Worm (Caenorhabditis elegans) whole organism, midembryonic: ENCODE results near the gene sas-7.
A peak's percentile ranks its signal among the peaks of the same experiment; 100 is the strongest.

ENCODE experiments used
- T22C8.4 ChIP-seq: fragments of 200-800 bp; sonication (Bioruptor generic); IDR thresholded peaks from 2 replicates; pipeline ENCODE4 v1.3.6; 2022; ENCODE audit warnings: missing genetic modification characterization, missing compliant biosample characterization
- cog-1 ChIP-seq: sonication (generic microtip); optimal IDR thresholded peaks from 2 replicates; lab custom pipeline; 2016; ENCODE audit warnings: missing genetic modification characterization, missing compliant biosample characterization
- flt-1 ChIP-seq: fragments of 200-800 bp; sonication (Bioruptor generic); IDR thresholded peaks from 2 replicates; pipeline ENCODE4 v1.3.6; 2022; ENCODE audit warnings: missing genetic modification characterization, missing compliant biosample characterization
- klf-2 ChIP-seq: fragments of 200-800 bp; sonication (Bioruptor generic); conservative IDR thresholded peaks from 2 replicates; pipeline ENCODE4 v1.3.6; 2022; ENCODE audit warnings: missing genetic modification reagents, missing genetic modification characterization, missing compliant biosample characterization
- med-1 ChIP-seq: sonication (generic microtip); optimal IDR thresholded peaks from 2 replicates; lab custom pipeline; 2017; ENCODE audit warnings: missing genetic modification characterization, mild to moderate bottlenecking, missing compliant biosample characterization, antibody characterized with exemption, missing genetic modification reagents; ENCODE audit not compliant: insufficient read depth
- ref-1 ChIP-seq: fragments of 200-800 bp; sonication (Bioruptor generic); conservative IDR thresholded peaks from 2 replicates; pipeline ENCODE4 v1.3.6; 2022; ENCODE audit warnings: missing genetic modification reagents, missing genetic modification characterization, missing compliant biosample characterization
- tab-1 ChIP-seq: fragments of 200-800 bp; sonication (Bioruptor generic); IDR thresholded peaks from 2 replicates; pipeline ENCODE4 v1.3.6; 2022; ENCODE audit warnings: missing genetic modification characterization, missing compliant biosample characterization
- ztf-23 ChIP-seq: fragments of 200-800 bp; sonication (Bioruptor generic); IDR thresholded peaks from 2 replicates; pipeline ENCODE4 v1.3.6; 2022; ENCODE audit warnings: missing genetic modification reagents, missing genetic modification characterization, missing compliant biosample characterization
- ztf-29 ChIP-seq: fragments of 200-800 bp; sonication (Bioruptor generic); IDR thresholded peaks from 2 replicates; pipeline ENCODE4 v1.3.6; 2022; ENCODE audit warnings: missing genetic modification reagents, missing genetic modification characterization, missing compliant biosample characterization

sas-7 gene

DNA sequence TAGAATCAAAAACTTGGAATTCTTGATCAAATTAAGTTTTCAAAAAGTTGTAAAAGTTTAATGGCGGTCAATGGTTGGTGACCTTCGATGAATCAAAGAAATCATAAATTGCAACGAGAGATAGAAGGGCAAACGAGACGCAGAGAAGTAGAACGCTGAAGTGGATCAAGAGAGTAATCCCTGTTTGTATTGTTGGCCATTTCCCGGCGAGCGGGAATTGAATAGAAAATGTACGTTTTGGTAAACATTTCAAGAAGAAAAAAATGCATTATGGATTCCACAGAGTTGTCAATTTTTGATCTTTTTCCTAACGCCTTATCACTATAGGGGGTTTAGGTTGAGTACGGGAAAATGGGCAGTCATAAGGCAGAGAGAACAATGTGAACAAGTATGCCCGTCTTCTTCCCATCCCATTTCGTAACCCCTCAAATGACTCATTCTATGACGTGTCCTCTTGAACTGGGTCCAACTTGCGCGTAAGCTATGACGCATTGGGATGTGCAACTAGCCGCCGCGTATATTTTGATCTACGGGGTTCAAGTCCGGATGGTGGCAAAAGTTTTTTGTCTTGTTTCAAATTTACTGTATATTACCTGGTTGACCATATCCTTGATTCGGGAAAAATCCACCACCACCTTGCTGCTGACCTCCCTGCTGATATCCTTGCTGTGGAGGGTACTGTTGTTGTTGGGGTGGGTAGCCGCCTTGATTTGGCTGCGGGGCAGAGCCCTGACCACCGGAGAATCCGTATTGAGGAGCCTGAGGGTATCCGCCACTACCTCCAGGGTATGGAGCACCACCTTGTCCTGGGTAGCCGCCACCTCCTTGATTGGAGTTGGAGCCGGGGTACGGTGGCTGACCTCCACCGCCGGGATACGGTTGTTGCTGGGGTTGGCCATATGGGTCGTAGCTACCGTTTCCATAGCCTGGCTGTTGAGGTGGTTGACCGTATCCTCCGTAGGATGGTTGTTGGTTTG lies 8.0 kb downstream of the sas-7 start:
- no peak for TF ChIP-seq ztf-23 (GFP tag; lab: Robert Waterston, UW)
- no peak for TF ChIP-seq ztf-29 (GFP tag; lab: Robert Waterston, UW)
- TF ChIP-seq T22C8.4 (GFP tag; lab: Robert Waterston, UW), result no peak
- TF ChIP-seq cog-1 (tag; lab: Kevin White, UChicago), result no peak
- no peak for TF ChIP-seq med-1 (GFP tag; lab: Kevin White, UChicago)
- no peak for TF ChIP-seq klf-2 (GFP tag; lab: Robert Waterston, UW)

- TF ChIP-seq tab-1 (GFP tag; lab: Robert Waterston, UW) (no peak), cog-1 (tag; lab: Kevin White, UChicago) (no peak), ztf-23 (GFP tag; lab: Robert Waterston, UW) (no peak), T22C8.4 (GFP tag; lab: Robert Waterston, UW) (no peak)
These were observed 9.0 kb downstream of the sas-7 start for ce11 chrIII:10329811-10330210.

- TF ChIP-seq klf-2 (GFP tag; lab: Robert Waterston, UW) (no peak), ztf-29 (GFP tag; lab: Robert Waterston, UW) (no peak), T22C8.4 (GFP tag; lab: Robert Waterston, UW) (no peak), cog-1 (tag; lab: Kevin White, UChicago) (no peak), ref-1 (GFP tag; lab: Robert Waterston, UW) (no peak), flt-1 (GFP tag; lab: Robert Waterston, UW) (no peak), med-1 (GFP tag; lab: Kevin White, UChicago) (no peak), ztf-23 (GFP tag; lab: Robert Waterston, UW) (no peak), tab-1 (GFP tag; lab: Robert Waterston, UW) (no peak)
These were observed 9.7 kb downstream of the sas-7 start, which contains the start of gene nex-2 for ce11 chrIII:10330372-10331062. nex-2 (minus strand) TSS chrIII:10330422.

DNA sequence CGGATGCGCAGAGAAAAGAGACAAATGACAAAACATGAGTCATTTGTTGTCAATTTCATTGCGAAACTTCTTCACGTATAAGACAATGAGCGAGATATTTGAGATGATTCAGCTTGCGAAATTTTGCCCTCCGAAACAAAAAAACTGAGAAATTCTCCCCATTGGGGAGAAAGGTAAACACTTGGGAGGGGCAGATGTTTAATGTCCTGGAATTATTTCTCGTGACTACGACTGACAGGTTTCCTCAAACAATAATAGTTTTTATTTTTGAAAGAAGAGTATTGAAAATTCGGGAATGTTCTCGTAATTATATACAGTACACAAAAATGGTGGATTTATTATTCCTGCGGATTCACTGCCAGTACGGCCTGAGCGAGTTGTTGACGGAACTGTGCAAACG lies 10.4 kb downstream of the sas-7 start:
- TF ChIP-seq klf-2 (GFP tag; lab: Robert Waterston, UW) (no peak), ztf-29 (GFP tag; lab: Robert Waterston, UW) (no peak), cog-1 (tag; lab: Kevin White, UChicago) (no peak), flt-1 (GFP tag; lab: Robert Waterston, UW) (no peak), T22C8.4 (GFP tag; lab: Robert Waterston, UW) (no peak), ztf-23 (GFP tag; lab: Robert Waterston, UW) (no peak), ref-1 (GFP tag; lab: Robert Waterston, UW) (no peak), med-1 (GFP tag; lab: Kevin White, UChicago) (no peak), tab-1 (GFP tag; lab: Robert Waterston, UW) (no peak)

DNA sequence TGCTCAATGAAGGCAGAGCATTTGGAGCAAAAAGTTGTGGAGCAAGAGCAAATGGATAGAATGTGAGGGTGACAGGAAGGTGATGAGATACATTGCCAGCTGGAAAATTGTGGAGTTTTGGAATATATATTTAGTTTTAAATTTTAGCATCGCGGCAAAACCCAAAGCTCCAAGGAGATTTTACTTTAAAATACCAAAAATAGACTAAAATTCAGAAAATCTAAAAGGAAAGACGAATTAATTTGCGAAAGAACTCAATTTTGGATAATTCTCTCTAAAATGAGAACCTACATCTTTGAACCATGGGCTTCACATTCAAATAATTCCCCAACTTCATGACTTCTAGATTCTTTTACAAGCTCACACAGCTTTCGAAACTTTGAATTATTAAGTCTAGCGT lies 11.7 kb downstream of the sas-7 start, which contains the start of gene T07C4.12:
TSS of gene T07C4.12 (minus strand) at position 101 of the 400 bp plus-strand sequence.
- TF ChIP-seq ztf-23 (GFP tag; lab: Robert Waterston, UW), result no peak
- no peak for TF ChIP-seq flt-1 (GFP tag; lab: Robert Waterston, UW)

- TF ChIP-seq cog-1 (tag; lab: Kevin White, UChicago) (peak; percentile 51), ztf-23 (GFP tag; lab: Robert Waterston, UW) (peak; percentile 52; the same call in 1 of the 2 replicates), flt-1 (GFP tag; lab: Robert Waterston, UW) (no peak), T22C8.4 (GFP tag; lab: Robert Waterston, UW) (0 out of 2 replicates have a peak, but pooled peaks have one; percentile 19)
These were observed 13.2 kb downstream of the sas-7 start, which contains the start of the genes jmjd-4 and mev-1 for ce11 chrIII:10333961-10334542. jmjd-4 (minus strand) TSS chrIII:10334018. mev-1 (plus strand) TSS chrIII:10334277.

DNA sequence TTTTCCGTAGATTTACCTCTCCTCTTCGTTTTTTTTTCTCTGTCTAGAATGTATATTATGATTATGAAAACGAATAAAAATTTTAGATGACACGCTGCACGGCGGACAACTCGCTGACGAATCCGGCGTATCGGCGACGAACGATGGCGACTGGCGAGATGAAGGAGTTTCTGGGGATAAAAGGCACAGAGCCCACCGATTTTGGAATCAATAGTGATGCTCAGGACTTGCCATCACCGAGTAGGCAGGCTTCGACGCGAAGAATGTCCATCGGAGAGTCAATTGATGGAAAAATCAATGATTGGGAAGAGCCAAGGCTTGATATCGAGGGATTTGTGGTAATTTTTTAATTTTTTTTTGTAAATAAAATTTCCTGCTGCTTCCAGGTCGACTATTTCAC lies 14.3 kb downstream of the sas-7 start, which contains the start of gene ced-9:
TSS of gene ced-9 (plus strand) at position 87 of the 400 bp plus-strand sequence.
- TF ChIP-seq ref-1 (GFP tag; lab: Robert Waterston, UW), result no peak
- TF ChIP-seq klf-2 (GFP tag; lab: Robert Waterston, UW), result no peak
- TF ChIP-seq tab-1 (GFP tag; lab: Robert Waterston, UW), result no peak
- TF ChIP-seq T22C8.4 (GFP tag; lab: Robert Waterston, UW), result no peak
- no peak for TF ChIP-seq med-1 (GFP tag; lab: Kevin White, UChicago)
- TF ChIP-seq flt-1 (GFP tag; lab: Robert Waterston, UW), result no peak

- TF ChIP-seq klf-2 (GFP tag; lab: Robert Waterston, UW), result no peak
- TF ChIP-seq tab-1 (GFP tag; lab: Robert Waterston, UW), result no peak
- TF ChIP-seq T22C8.4 (GFP tag; lab: Robert Waterston, UW), result no peak
- TF ChIP-seq flt-1 (GFP tag; lab: Robert Waterston, UW), result no peak
- no peak for TF ChIP-seq med-1 (GFP tag; lab: Kevin White, UChicago)
- TF ChIP-seq ztf-23 (GFP tag; lab: Robert Waterston, UW), result no peak
- TF ChIP-seq cog-1 (tag; lab: Kevin White, UChicago), result no peak
- TF ChIP-seq ref-1 (GFP tag; lab: Robert Waterston, UW), result no peak
- no peak for TF ChIP-seq ztf-29 (GFP tag; lab: Robert Waterston, UW)
These were observed 15.3 kb downstream of the sas-7 start for ce11 chrIII:10336109-10336508.
